Worm (Caenorhabditis elegans): ENCODE data around the gene C28A5.1.

DNA sequence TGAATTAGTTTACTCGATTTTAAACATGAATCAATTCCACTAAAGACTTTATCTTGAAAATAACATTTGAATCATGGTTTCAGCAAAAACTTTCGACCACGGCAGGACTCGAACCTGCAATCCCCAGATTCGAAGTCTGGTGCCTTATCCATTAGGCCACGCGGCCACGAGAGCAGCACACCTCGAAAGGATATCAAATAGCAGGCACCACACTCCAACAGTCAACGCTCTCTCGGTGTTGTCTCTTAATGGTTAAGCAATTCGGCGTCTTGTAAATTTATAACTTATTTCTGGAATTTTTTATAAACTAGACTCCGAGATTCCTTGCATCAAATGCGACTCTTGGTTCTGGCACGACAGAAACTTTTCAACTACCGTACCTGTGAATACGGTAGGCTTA lies 36.6 kb upstream of the C28A5.1 start:
- TF ChIP-seq med-1 (GFP tag; optimal IDR thresholded peaks at IDR 0.05; ENCODE audit: insufficient read depth) (peak; percentile 78), ztf-23 (GFP tag; IDR thresholded peaks at IDR 0.05) (peak; percentile 88), flt-1 (GFP tag; IDR thresholded peaks at IDR 0.05) (peak; percentile 97), T22C8.4 (GFP tag; IDR thresholded peaks at IDR 0.05) (peak; percentile 94), ref-1 (GFP tag; conservative IDR thresholded peaks at IDR 0.05) (peak; percentile 94)
